Worm (Caenorhabditis elegans) whole organism, L3 larva: ENCODE measurements around the gene C18A11.4.
A peak's percentile ranks its signal among the peaks of the same experiment; 100 is the strongest.

Source experiments
- ZK546.5 ChIP-seq: sonication (generic microtip); optimal IDR thresholded peaks from 2 replicates; lab custom pipeline; 2017; ENCODE audit warnings: missing biosample characterization, missing genetic modification characterization
- aly-2 ChIP-seq: fragments of 150-350 bp; optimal IDR thresholded peaks from 2 replicates; lab custom pipeline; 2014; ENCODE audit warnings: missing biosample characterization, missing genetic modification characterization
- ama-1 ChIP-seq: fragments of 150-350 bp; optimal IDR thresholded peaks from 2 replicates; lab custom pipeline; 2018
- ceh-28 ChIP-seq: fragments of 150-350 bp; optimal IDR thresholded peaks from 2 replicates; lab custom pipeline; 2014; ENCODE audit warnings: missing biosample characterization, missing genetic modification reagents, missing genetic modification characterization
- ceh-82 ChIP-seq: fragments of 150-350 bp; optimal IDR thresholded peaks from 2 replicates; lab custom pipeline; 2014; ENCODE audit warnings: missing biosample characterization, missing genetic modification characterization
- egl-27 ChIP-seq: sonication (generic microtip); optimal IDR thresholded peaks from 4 replicates; lab custom pipeline; 2017; ENCODE audit warnings: missing biosample characterization, missing genetic modification reagents, missing genetic modification characterization
- elt-1 ChIP-seq: fragments of 150-350 bp; optimal IDR thresholded peaks from 2 replicates; lab custom pipeline; 2014; ENCODE audit warnings: missing biosample characterization, missing genetic modification characterization
- elt-2 ChIP-seq: sonication (generic microtip); optimal IDR thresholded peaks from 2 replicates; lab custom pipeline; 2016; ENCODE audit warnings: missing genetic modification reagents, mild to moderate bottlenecking, missing genetic modification characterization, missing compliant biosample characterization
- elt-3 ChIP-seq, 3 experiments: fragments of 150-350 bp in 1 of 3; sonication (generic microtip) in 2 of 3; optimal IDR thresholded peaks; 2 replicates in 2 of 3; 4 replicates in 1 of 3; lab custom pipeline; 2014 to 2017; ENCODE audit warnings: missing biosample characterization in 3 of 3, missing genetic modification characterization in 3 of 3
- fkh-10 ChIP-seq: sonication (generic microtip); optimal IDR thresholded peaks from 2 replicates; lab custom pipeline; 2017; ENCODE audit warnings: missing biosample characterization, missing genetic modification reagents, missing genetic modification characterization
- fkh-2 ChIP-seq: fragments of 150-350 bp; optimal IDR thresholded peaks from 2 replicates; lab custom pipeline; 2014; ENCODE audit warnings: missing biosample characterization, missing genetic modification reagents, missing genetic modification characterization
- jun-1 ChIP-seq: fragments of 150-350 bp; optimal IDR thresholded peaks from 2 replicates; lab custom pipeline; 2014; ENCODE audit warnings: missing biosample characterization, missing genetic modification reagents, missing genetic modification characterization
- lin-39 ChIP-seq: fragments of 150-350 bp; optimal IDR thresholded peaks from 2 replicates; lab custom pipeline; 2018; ENCODE audit warnings: missing biosample characterization, missing genetic modification reagents, missing genetic modification characterization
- lsy-12 ChIP-seq: sonication (generic microtip); optimal IDR thresholded peaks from 2 replicates; lab custom pipeline; 2016; ENCODE audit warnings: mild to moderate bottlenecking, missing genetic modification characterization, missing compliant biosample characterization
- mdl-1 ChIP-seq: fragments of 150-350 bp; optimal IDR thresholded peaks from 2 replicates; lab custom pipeline; 2014; ENCODE audit warnings: missing biosample characterization, missing genetic modification characterization
- mml-1 ChIP-seq: fragments of 150-350 bp; sonication (generic microtip); optimal IDR thresholded peaks from 3 replicates; lab custom pipeline; 2014; ENCODE audit warnings: missing biosample characterization, missing genetic modification characterization
- nfya-1 ChIP-seq: sonication (generic microtip); optimal IDR thresholded peaks from 2 replicates; lab custom pipeline; 2017; ENCODE audit warnings: missing genetic modification characterization, mild to moderate bottlenecking, missing compliant biosample characterization, antibody characterized with exemption, moderate library complexity; ENCODE audit not compliant: insufficient read depth
- nhr-11 ChIP-seq: fragments of 150-350 bp; optimal IDR thresholded peaks from 2 replicates; lab custom pipeline; 2014; ENCODE audit warnings: missing biosample characterization, missing genetic modification characterization
- nhr-12 ChIP-seq: fragments of 150-350 bp; optimal IDR thresholded peaks from 2 replicates; lab custom pipeline; 2014; ENCODE audit warnings: missing biosample characterization, missing genetic modification characterization
- nhr-23 ChIP-seq: fragments of 150-350 bp; optimal IDR thresholded peaks from 2 replicates; lab custom pipeline; 2014; ENCODE audit warnings: missing biosample characterization, missing genetic modification reagents, missing genetic modification characterization
- nhr-25 ChIP-seq: sonication (generic microtip); optimal IDR thresholded peaks from 2 replicates; lab custom pipeline; 2017; ENCODE audit warnings: missing biosample characterization, missing genetic modification characterization
- nhr-28 ChIP-seq: fragments of 150-350 bp; optimal IDR thresholded peaks from 2 replicates; lab custom pipeline; 2014; ENCODE audit warnings: missing biosample characterization, missing genetic modification characterization
- nhr-43 ChIP-seq: sonication (generic microtip); optimal IDR thresholded peaks from 2 replicates; lab custom pipeline; 2016; ENCODE audit warnings: mild to moderate bottlenecking, missing genetic modification characterization, missing compliant biosample characterization; ENCODE audit not compliant: poor library complexity, severe bottlenecking
- nhr-67 ChIP-seq: fragments of 150-350 bp; optimal IDR thresholded peaks from 2 replicates; lab custom pipeline; 2014; ENCODE audit warnings: missing biosample characterization, missing genetic modification characterization
- nhr-76 ChIP-seq: fragments of 150-350 bp; sonication (generic microtip); optimal IDR thresholded peaks from 5 replicates; lab custom pipeline; 2014; ENCODE audit warnings: missing biosample characterization, missing genetic modification characterization
- nhr-77 ChIP-seq: fragments of 150-350 bp; optimal IDR thresholded peaks from 2 replicates; lab custom pipeline; 2014; ENCODE audit warnings: missing biosample characterization, missing genetic modification characterization
- pha-4 ChIP-seq: fragments of 150-350 bp; optimal IDR thresholded peaks from 2 replicates; lab custom pipeline; 2014; ENCODE audit warnings: missing biosample characterization, missing genetic modification reagents, missing genetic modification characterization
- pqm-1 ChIP-seq: fragments of 150-350 bp; optimal IDR thresholded peaks from 2 replicates; lab custom pipeline; 2017; ENCODE audit warnings: missing biosample characterization, missing genetic modification characterization, inconsistent platforms
- skn-1 ChIP-seq: fragments of 150-350 bp; optimal IDR thresholded peaks from 2 replicates; lab custom pipeline; 2014; ENCODE audit warnings: missing biosample characterization, missing genetic modification characterization
- snpc-4 ChIP-seq: fragments of 150-350 bp; optimal IDR thresholded peaks from 2 replicates; lab custom pipeline; 2014; ENCODE audit warnings: missing biosample characterization, missing genetic modification characterization
- tbx-2 ChIP-seq: sonication (generic microtip); optimal IDR thresholded peaks from 2 replicates; lab custom pipeline; 2016; ENCODE audit warnings: mild to moderate bottlenecking, missing genetic modification characterization, missing compliant biosample characterization
- unc-62 ChIP-seq: fragments of 150-350 bp; sonication (generic microtip); optimal IDR thresholded peaks from 4 replicates; lab custom pipeline; 2014; ENCODE audit warnings: missing biosample characterization, missing genetic modification reagents, missing genetic modification characterization
- ztf-4 ChIP-seq: fragments of 150-350 bp; optimal IDR thresholded peaks from 2 replicates; lab custom pipeline; 2014; ENCODE audit warnings: missing biosample characterization, missing genetic modification characterization

The C18A11.4 gene

DNA sequence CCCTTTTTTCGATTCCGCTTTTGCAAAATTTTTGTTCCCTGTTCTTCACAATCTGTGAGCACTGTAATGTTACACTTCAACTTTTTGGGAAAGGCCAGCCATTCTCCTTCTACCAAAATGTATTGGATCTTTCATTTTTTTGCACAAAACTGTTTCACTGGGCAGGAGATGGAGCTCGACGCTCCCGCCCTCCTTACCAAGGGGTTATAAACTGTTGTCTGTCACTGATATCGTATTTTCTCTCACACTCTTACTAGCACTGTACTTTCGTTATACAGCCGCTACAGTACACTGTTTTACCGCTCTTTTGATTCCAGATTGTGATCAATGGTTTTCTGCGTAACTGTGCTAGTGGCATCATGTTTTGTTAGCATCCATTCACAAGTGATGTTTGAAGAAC lies 32.4 kb downstream of the C18A11.4 start, which contains the start of gene C46F2.1:
Gene C46F2.1, plus strand, starts transcription at position 301 of the 400 bp plus-strand sequence.
- TF ChIP-seq pqm-1 (tag; lab: Kevin White, UChicago) (peak; percentile 61), lin-39 (no peak), elt-2 (tag; lab: Kevin White, UChicago) (peak; percentile 33)

ce11 chrX:8078374-8078773 lies 33.1 kb downstream of the C18A11.4 start:
- peak; percentile 65 for TF ChIP-seq elt-2 (tag; lab: Kevin White, UChicago)
- no peak for TF ChIP-seq lsy-12
- TF ChIP-seq, all 47 proteins: peak for 1

DNA sequence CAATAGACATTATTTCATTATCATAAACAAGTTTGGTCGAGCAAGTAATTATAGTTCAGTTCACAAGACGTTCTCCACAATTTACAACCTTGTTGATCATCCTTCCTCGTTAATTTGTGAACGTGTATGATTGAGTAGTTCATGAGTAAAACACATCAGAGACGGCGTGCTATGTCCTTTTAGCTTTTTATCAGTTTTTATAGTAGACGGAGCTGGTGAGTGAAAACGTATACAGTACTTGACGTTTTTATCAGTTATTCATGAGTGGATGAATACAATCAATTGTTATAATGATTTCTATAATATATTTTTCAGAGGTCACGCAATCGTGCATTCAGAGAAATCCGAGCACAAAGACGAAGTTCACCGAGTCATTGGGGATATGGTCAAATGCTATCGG lies 33.6 kb downstream of the C18A11.4 start:
- TF ChIP-seq nhr-28 (no peak), nhr-23 (tag; lab: Kevin White, UChicago) (no peak), fkh-2 (tag; lab: Kevin White, UChicago) (no peak), nhr-12 (no peak), unc-62 (GFP tag; lab: Kevin White, UChicago) (no peak), pha-4 (tag; lab: Kevin White, UChicago) (peak; percentile 2), fkh-10 (no peak), ztf-4 (tag; lab: Kevin White, UChicago) (no peak), skn-1 (no peak), ceh-82 (tag; lab: Kevin White, UChicago) (no peak), ZK546.5 (tag; lab: Kevin White, UChicago) (no peak), nhr-25 (tag; lab: Kevin White, UChicago) (no peak), aly-2 (tag; lab: Kevin White, UChicago) (no peak), pqm-1 (tag; lab: Kevin White, UChicago) (peak; percentile 71), elt-1 (no peak), elt-2 (tag; lab: Kevin White, UChicago) (peak; percentile 54), mdl-1 (tag; lab: Kevin White, UChicago) (no peak)

ce11 chrX:8082703-8083102 lies 37.4 kb downstream of the C18A11.4 start:
- TF ChIP-seq nfya-1 (no peak), nhr-67 (no peak), ztf-4 (tag; lab: Kevin White, UChicago) (no peak), mml-1 (tag; lab: Kevin White, UChicago) (no peak), lsy-12 (no peak), pha-4 (tag; lab: Kevin White, UChicago) (no peak), snpc-4 (tag; lab: Kevin White, UChicago) (no peak), fkh-10 (no peak), nhr-77 (tag; lab: Kevin White, UChicago) (no peak), nhr-23 (tag; lab: Kevin White, UChicago) (no peak), egl-27 (tag; lab: Kevin White, UChicago) (no peak), mdl-1 (tag; lab: Kevin White, UChicago) (no peak)
- TF ChIP-seq, all 47 proteins: peak for 0

DNA sequence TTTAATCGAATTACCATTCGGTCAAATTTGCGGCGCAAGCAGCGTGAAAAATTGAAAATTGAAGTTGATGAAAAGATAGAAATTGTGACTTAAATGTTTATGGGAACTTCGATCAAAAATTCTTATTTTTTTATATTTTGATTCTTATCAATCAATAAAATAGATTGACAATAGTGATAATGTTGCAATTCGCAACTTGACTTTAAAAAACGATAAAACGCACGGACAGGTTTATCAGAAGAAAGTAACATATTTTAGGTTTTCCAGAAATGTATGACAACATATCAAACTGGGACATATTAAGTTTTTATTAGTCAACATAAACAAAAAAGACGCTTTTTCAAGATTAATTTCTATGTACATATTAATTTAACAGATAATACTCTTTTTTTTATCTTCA lies 38.0 kb downstream of the C18A11.4 start:
- no peak for TF ChIP-seq ztf-4 (tag; lab: Kevin White, UChicago)
- TF ChIP-seq elt-2 (tag; lab: Kevin White, UChicago), result peak; percentile 26
- no peak for TF ChIP-seq jun-1

DNA sequence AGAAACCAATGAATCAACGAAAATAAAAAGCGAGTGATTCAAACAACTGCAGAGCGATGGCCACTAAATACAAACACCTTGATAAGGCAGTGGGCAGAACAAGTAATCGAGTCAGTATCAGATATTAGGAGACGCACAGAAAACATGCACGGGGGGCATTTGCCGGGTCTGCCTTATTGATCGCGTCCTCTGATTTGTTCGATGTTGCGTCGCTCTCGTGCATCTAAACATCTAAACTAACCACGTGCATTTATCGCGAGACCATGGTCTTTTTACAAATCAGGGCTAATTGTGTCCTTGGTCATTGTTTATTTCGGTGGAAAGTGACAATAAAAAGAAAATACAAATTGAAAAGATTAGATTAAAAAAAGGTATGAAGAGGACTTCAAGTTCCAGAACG lies 38.6 kb downstream of the C18A11.4 start, which contains the start of gene K07E3.4:
Gene K07E3.4, minus strand, starts transcription at position 100 of the 400 bp plus-strand sequence.
- TF ChIP-seq ama-1, result no peak
- TF ChIP-seq nhr-43 (tag; lab: Kevin White, UChicago), result peak; percentile 78
- peak; percentile 71 for TF ChIP-seq pqm-1 (tag; lab: Kevin White, UChicago)
- peak; percentile 53 for TF ChIP-seq jun-1
- TF ChIP-seq elt-3 (tag; optimal IDR thresholded peaks at IDR 0.05; lab: Kevin White, UChicago), result peak in 1 of 3 experiments; percentile 62
- peak; percentile 43 for TF ChIP-seq nfya-1
- TF ChIP-seq nhr-25 (tag; lab: Kevin White, UChicago), result peak; percentile 82
- no peak for TF ChIP-seq ztf-4 (tag; lab: Kevin White, UChicago)
- TF ChIP-seq elt-2 (tag; lab: Kevin White, UChicago), result peak; percentile 78
- TF ChIP-seq nhr-76 (tag; lab: Kevin White, UChicago), result peak; percentile 14
- TF ChIP-seq nhr-23 (tag; lab: Kevin White, UChicago), result peak; percentile 67
- peak; percentile 85 for TF ChIP-seq elt-1
- TF ChIP-seq nhr-11 (tag; lab: Kevin White, UChicago), result no peak
- no peak for TF ChIP-seq egl-27 (tag; lab: Kevin White, UChicago)
- TF ChIP-seq tbx-2 (tag; lab: Kevin White, UChicago), result no peak
- peak; percentile 77 for TF ChIP-seq ceh-28
- peak; percentile 88 for TF ChIP-seq mdl-1 (tag; lab: Kevin White, UChicago)
- peak; percentile 12 for TF ChIP-seq snpc-4 (tag; lab: Kevin White, UChicago)
- no peak for TF ChIP-seq nhr-28
